Worm (Caenorhabditis elegans): ENCODE data around the gene mth-1.

DNA sequence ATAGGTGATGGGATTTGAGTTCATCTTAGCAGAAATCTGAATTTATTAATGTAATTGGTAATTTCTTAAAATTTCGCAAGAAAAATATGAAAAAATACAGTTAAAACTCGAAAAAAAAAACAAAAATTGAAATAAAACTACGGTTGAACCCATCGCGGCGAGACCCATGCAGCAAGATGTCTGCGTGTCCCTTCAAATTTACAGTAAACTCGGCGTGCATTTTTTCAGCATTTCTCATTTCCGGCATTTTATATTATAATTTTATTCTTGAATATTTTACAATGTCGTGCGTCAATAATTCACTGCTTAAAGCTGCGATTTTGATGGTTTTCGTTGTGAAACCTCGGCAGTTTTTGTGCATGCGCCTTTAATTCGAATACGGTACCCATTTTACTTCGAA lies 32.4 kb upstream of the mth-1 start, which contains the start of gene fbxc-43:
- no peak for TF ChIP-seq lin-39 (tag; optimal IDR thresholded peaks at IDR 0.05)
- no peak for TF ChIP-seq ama-1 (optimal IDR thresholded peaks at IDR 0.05)

Measured in whole organism, L2 larva.